Worm (Caenorhabditis elegans): Measurements from ENCODE around the gene srh-193.
"Not testable (repeated sequence)": the region's sequence is repeated elsewhere in the genome, so short reads cannot be mapped to it uniquely, and the experiment has no call there.

DNA sequence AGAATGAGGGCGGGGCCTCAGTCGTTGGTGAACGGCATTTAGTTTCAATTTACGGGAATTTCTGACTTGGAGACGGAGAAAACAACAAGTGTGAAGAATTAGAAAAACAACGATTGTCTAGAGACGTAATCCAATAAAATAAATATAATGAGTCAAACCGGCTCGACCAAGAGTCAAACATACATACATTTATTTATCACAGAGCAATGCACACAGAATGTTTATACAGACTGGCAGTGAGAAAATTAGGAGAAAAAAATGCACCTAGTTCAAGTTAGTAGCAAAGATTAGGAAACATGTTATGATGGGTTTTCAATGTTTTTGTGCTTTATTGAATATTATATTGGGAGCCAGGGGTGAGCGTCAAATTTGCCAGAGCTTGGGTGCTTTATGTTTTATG, 11.3 kb downstream of the srh-193 start, which contains the start of gene srt-20:
- not testable (repeated sequence) for TF ChIP-seq skn-1 (tag; optimal IDR thresholded peaks at IDR 0.05); sma-9 (GFP tag; optimal IDR thresholded peaks at IDR 0.05); sma-9 (tag; optimal IDR thresholded peaks at IDR 0.05); ztf-1 (GFP tag; conservative IDR thresholded peaks at IDR 0.05); elt-3 (tag; optimal IDR thresholded peaks at IDR 0.05); unc-62 (GFP tag; optimal IDR thresholded peaks at IDR 0.05)
